Worm (Caenorhabditis elegans): ENCODE data around the gene F54C8.7.
A peak's percentile ranks its signal among the peaks of the same experiment; 100 is the strongest.

F54C8.7 gene

DNA sequence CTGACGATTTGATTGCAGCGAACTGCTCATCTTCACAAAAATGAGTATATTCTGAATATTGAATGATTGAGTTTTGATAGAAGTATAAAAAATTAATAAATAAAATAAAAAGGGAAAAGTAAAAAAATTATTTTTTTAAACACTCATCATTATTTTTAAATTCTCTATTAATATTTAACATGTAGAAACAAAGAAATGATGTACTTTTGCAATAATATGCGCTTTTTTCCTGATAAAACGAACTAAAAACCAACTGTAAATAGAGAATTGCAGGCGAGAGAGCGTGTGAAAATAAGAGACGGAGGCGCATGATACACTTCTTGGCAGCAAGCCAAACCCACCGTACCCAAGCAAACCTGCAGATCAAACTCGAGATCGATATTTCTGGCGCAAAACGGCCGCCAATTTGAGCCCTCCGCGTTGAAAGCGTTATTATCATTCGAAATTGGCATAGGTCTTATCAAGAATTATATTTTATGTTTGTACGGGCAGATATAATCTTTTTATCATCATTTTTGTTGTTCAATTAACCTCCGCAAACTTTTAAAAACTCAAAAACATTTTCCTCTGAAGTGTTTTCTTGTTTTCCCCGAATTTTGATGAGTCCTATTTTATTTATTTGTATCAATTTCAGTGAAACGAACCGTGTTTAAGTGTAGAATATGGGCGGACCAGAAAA is 2.3 kb upstream of the F54C8.7 start, which contains the start of the genes rheb-1 and spk-1 (continued):
- peak; percentile 5 for TF ChIP-seq unc-42 (tag; optimal IDR thresholded peaks at IDR 0.05)
- no peak for TF ChIP-seq ceh-6 (GFP tag; optimal IDR thresholded peaks at IDR 0.05)
- TF ChIP-seq ceh-24 (tag; optimal IDR thresholded peaks at IDR 0.05), result no peak
- peak; percentile 58 for TF ChIP-seq tbx-2 (tag; optimal IDR thresholded peaks at IDR 0.05)
- TF ChIP-seq ceh-34 (tag; optimal IDR thresholded peaks at IDR 0.05), result no peak
- TF ChIP-seq syd-9 (tag; optimal IDR thresholded peaks at IDR 0.05), result peak; percentile 26
- TF ChIP-seq hlh-15 (tag; optimal IDR thresholded peaks at IDR 0.05), result no peak
- no peak for TF ChIP-seq sox-4 (tag; optimal IDR thresholded peaks at IDR 0.05)
- TF ChIP-seq gmeb-2 (tag; optimal IDR thresholded peaks at IDR 0.05), result no peak
- TF ChIP-seq nhr-11 (tag; optimal IDR thresholded peaks at IDR 0.05), result no peak
- no peak for TF ChIP-seq zip-5 (tag; optimal IDR thresholded peaks at IDR 0.05)
- TF ChIP-seq madf-2 (tag; optimal IDR thresholded peaks at IDR 0.05), result peak; percentile 28
- TF ChIP-seq ceh-2 (tag; optimal IDR thresholded peaks at IDR 0.05), result no peak
- no peak for TF ChIP-seq sox-2 (GFP tag; IDR thresholded peaks at IDR 0.05)
- no peak for TF ChIP-seq fkh-6 (tag; optimal IDR thresholded peaks at IDR 0.05)
- no peak for TF ChIP-seq K09A11.1 (tag; optimal IDR thresholded peaks at IDR 0.05; ENCODE audit: insufficient read depth)
- no peak for TF ChIP-seq pros-1 (tag; optimal IDR thresholded peaks at IDR 0.05)
- no peak for TF ChIP-seq npax-4 (tag; optimal IDR thresholded peaks at IDR 0.05)
- TF ChIP-seq nfya-1 (tag; optimal IDR thresholded peaks at IDR 0.05), result peak; percentile 77
- TF ChIP-seq rnt-1 (tag; optimal IDR thresholded peaks at IDR 0.05), result no peak
- TF ChIP-seq F13H6.1 (tag; optimal IDR thresholded peaks at IDR 0.05), result no peak
- no peak for TF ChIP-seq nhr-232 (tag; optimal IDR thresholded peaks at IDR 0.05)
- peak; percentile 45 for TF ChIP-seq ceh-31 (tag; optimal IDR thresholded peaks at IDR 0.05)
- no peak for TF ChIP-seq pha-2 (tag; optimal IDR thresholded peaks at IDR 0.05)
- TF ChIP-seq sdc-2 (tag; optimal IDR thresholded peaks at IDR 0.05), result no peak
- TF ChIP-seq odd-2 (tag; optimal IDR thresholded peaks at IDR 0.05), result no peak
- no peak for TF ChIP-seq elt-4 (tag; optimal IDR thresholded peaks at IDR 0.05)
- TF ChIP-seq dmd-4 (tag; optimal IDR thresholded peaks at IDR 0.05; ENCODE audit: borderline replicate concordance), result no peak
- no peak for TF ChIP-seq K02D7.2 (tag; optimal IDR thresholded peaks at IDR 0.05)
- peak; percentile 85 for TF ChIP-seq elt-2 (tag; optimal IDR thresholded peaks at IDR 0.05)
- TF ChIP-seq ceh-45 (GFP tag; IDR thresholded peaks at IDR 0.05), result no peak
- no peak for TF ChIP-seq pax-1 (tag; optimal IDR thresholded peaks at IDR 0.05)
- no peak for TF ChIP-seq tbx-7 (tag; optimal IDR thresholded peaks at IDR 0.05)
- TF ChIP-seq pag-3 (tag; optimal IDR thresholded peaks at IDR 0.05; ENCODE audit: borderline replicate concordance), result no peak
- TF ChIP-seq lim-6 (tag; optimal IDR thresholded peaks at IDR 0.05), result no peak
- no peak for TF ChIP-seq pat-9 (tag; optimal IDR thresholded peaks at IDR 0.05)
- no peak for TF ChIP-seq ceh-30 (tag; optimal IDR thresholded peaks at IDR 0.05)
- TF ChIP-seq hlh-8 (tag; optimal IDR thresholded peaks at IDR 0.05), result no peak
- TF ChIP-seq ets-4 (tag; optimal IDR thresholded peaks at IDR 0.05), result peak; percentile 22
- TF ChIP-seq unc-55 (GFP tag; optimal IDR thresholded peaks at IDR 0.05), result peak; percentile 52
- TF ChIP-seq ceh-48 (tag; optimal IDR thresholded peaks at IDR 0.05), result peak; percentile 94
- no peak for TF ChIP-seq ama-1 (optimal IDR thresholded peaks at IDR 0.05)
- no peak for TF ChIP-seq lin-11 (tag; optimal IDR thresholded peaks at IDR 0.05)
- no peak for TF ChIP-seq ceh-19 (GFP tag; optimal IDR thresholded peaks at IDR 0.05)
- TF ChIP-seq C38D4.7 (GFP tag; optimal IDR thresholded peaks at IDR 0.05), result no peak
- no peak for TF ChIP-seq ahr-1 (tag; optimal IDR thresholded peaks at IDR 0.05)
- no peak for TF ChIP-seq hlh-6 (tag; optimal IDR thresholded peaks at IDR 0.05)
- TF ChIP-seq eyg-1 (tag; optimal IDR thresholded peaks at IDR 0.05), result no peak
- TF ChIP-seq fax-1 (tag; optimal IDR thresholded peaks at IDR 0.05), result no peak
- TF ChIP-seq mec-3 (tag; optimal IDR thresholded peaks at IDR 0.05; ENCODE audit: borderline replicate concordance), result no peak
